Worm (Caenorhabditis elegans): ENCODE results near the gene polq-1.

polq-1 gene

DNA sequence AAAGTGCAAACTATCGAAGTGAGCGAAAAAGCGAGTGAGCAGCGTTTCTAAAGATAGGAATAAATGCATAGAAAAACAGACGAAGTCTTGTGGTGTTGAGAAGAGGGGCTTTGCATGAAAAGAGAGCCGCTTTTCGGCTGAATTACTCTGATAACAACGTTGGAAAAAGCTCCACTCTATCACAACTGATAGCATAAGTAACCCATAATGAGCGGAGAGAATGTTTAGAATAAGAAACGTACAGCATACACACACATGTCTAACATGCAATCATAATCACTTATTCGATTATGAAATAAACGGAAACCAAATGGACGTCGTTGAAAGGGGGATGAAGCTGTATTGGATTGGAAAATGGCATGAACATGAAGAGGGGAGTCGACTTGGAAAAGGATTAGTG lies 37.3 kb upstream of the polq-1 start (continued):
- TF ChIP-seq lir-3 (tag; optimal IDR thresholded peaks at IDR 0.05; ENCODE audit: poor library complexity) = no peak
- TF ChIP-seq lin-13 (GFP tag; optimal IDR thresholded peaks at IDR 0.05) = no peak
- TF ChIP-seq nhr-77 (tag; optimal IDR thresholded peaks at IDR 0.05) = no peak
- no peak for TF ChIP-seq swsn-7 (tag; optimal IDR thresholded peaks at IDR 0.05)
- TF ChIP-seq unc-62 (GFP tag; optimal IDR thresholded peaks at IDR 0.05) = no peak
- TF ChIP-seq dsc-1 (tag; optimal IDR thresholded peaks at IDR 0.05) = no peak
- TF ChIP-seq nhr-11 (tag; optimal IDR thresholded peaks at IDR 0.05) = no peak
- TF ChIP-seq nhr-85 (tag) = no peak
- TF ChIP-seq snu-23 (GFP tag; optimal IDR thresholded peaks at IDR 0.05) = no peak
- no peak for TF ChIP-seq lin-15B (tag; optimal IDR thresholded peaks at IDR 0.05)
- no peak for TF ChIP-seq ceh-63 (GFP tag; optimal IDR thresholded peaks at IDR 0.05)
- peak; percentile 13 for TF ChIP-seq ama-1 (optimal IDR thresholded peaks at IDR 0.05)
- no peak for TF ChIP-seq isw-1 (GFP tag; IDR thresholded peaks at IDR 0.05)
- TF ChIP-seq fkh-4 (tag; optimal IDR thresholded peaks at IDR 0.05; ENCODE audit: borderline replicate concordance) = no peak
- TF ChIP-seq alr-1 (tag; optimal IDR thresholded peaks at IDR 0.05; ENCODE audit: borderline replicate concordance) = no peak
- TF ChIP-seq nhr-12 (tag; optimal IDR thresholded peaks at IDR 0.05) = no peak
- no peak for TF ChIP-seq C16A3.4 (tag; optimal IDR thresholded peaks at IDR 0.05)
- peak; percentile 16 for TF ChIP-seq fkh-8 (tag; optimal IDR thresholded peaks at IDR 0.05)
- TF ChIP-seq ceh-88 (GFP tag; IDR thresholded peaks at IDR 0.05) = no peak
- TF ChIP-seq pax-3 (tag; optimal IDR thresholded peaks at IDR 0.05) = peak; percentile 20
- TF ChIP-seq grh-1 (GFP tag; IDR thresholded peaks at IDR 0.05) = no peak
- TF ChIP-seq nhr-84 (tag; optimal IDR thresholded peaks at IDR 0.05) = no peak

DNA sequence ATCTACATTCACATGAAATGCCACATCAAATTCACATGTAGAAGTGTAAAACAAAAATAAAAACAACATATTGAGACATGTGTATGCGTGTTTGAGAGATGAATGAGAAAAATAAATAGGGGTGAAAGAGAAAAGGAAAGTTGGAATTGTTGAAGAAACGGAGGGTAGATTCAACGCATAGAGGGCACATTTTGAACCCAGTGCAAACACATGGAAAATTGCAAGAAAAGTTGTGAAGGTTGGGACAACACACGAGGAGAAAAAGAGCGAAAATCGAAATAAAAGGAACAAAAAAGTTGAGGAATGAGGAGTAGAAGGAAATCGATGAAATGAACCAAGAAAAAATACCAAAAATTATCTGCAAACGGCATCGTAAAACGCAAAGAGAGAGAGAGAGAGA lies 36.6 kb upstream of the polq-1 start:
- peak; percentile 57 for TF ChIP-seq blmp-1 (tag; optimal IDR thresholded peaks at IDR 0.05)
- no peak for TF ChIP-seq nhr-12 (tag; optimal IDR thresholded peaks at IDR 0.05)
- TF ChIP-seq dsc-1 (tag; optimal IDR thresholded peaks at IDR 0.05) = peak; percentile 57
- peak; percentile 9 for TF ChIP-seq lin-14 (GFP tag; optimal IDR thresholded peaks at IDR 0.05)

DNA sequence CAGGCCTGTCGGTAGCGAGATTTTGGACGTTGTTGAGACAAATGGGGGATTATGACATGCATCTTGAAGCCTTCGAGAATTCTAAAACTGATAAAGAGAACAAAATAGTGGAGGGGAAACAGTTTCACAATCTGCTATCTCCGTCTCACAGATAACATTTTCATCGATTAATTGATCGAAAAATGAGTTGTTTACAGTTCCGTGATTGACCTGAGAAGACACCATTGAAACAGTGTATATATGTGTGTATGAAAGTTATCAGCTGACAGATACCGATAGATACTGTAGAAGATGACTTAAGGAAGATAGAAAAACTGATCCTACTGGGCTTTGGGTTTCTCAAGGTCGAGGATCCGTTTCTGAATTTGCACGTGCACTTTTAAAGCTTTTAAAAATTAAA lies 36.2 kb upstream of the polq-1 start:
- peak; percentile 72 for TF ChIP-seq nhr-85 (tag)
- peak; percentile 25 for TF ChIP-seq lin-14 (GFP tag; optimal IDR thresholded peaks at IDR 0.05)
- peak; percentile 24 for TF ChIP-seq hpl-2 (GFP tag; optimal IDR thresholded peaks at IDR 0.05)
- TF ChIP-seq ama-1 (optimal IDR thresholded peaks at IDR 0.05) = no peak
- TF ChIP-seq swsn-7 (tag; optimal IDR thresholded peaks at IDR 0.05) = no peak
- TF ChIP-seq blmp-1 (tag; optimal IDR thresholded peaks at IDR 0.05) = no peak
- TF ChIP-seq hlh-4 (tag; optimal IDR thresholded peaks at IDR 0.05) = no peak
- TF ChIP-seq mab-9 (GFP tag; IDR thresholded peaks at IDR 0.05) = no peak
- no peak for TF ChIP-seq skn-1 (tag; optimal IDR thresholded peaks at IDR 0.05)
- TF ChIP-seq fkh-8 (tag; optimal IDR thresholded peaks at IDR 0.05) = no peak
- no peak for TF ChIP-seq unc-86 (tag; optimal IDR thresholded peaks at IDR 0.05)
- no peak for TF ChIP-seq jun-1 (tag; optimal IDR thresholded peaks at IDR 0.05)
- TF ChIP-seq rnt-1 (tag; optimal IDR thresholded peaks at IDR 0.05) = no peak
- no peak for TF ChIP-seq efl-1 (optimal IDR thresholded peaks at IDR 0.05)
- no peak for TF ChIP-seq efl-1 (GFP tag; optimal IDR thresholded peaks at IDR 0.05 in 1 of 2)
- no peak for TF ChIP-seq C16A3.4 (tag; optimal IDR thresholded peaks at IDR 0.05)
- no peak for TF ChIP-seq unc-30 (tag; optimal IDR thresholded peaks at IDR 0.05)
- no peak for TF ChIP-seq fos-1 (tag; optimal IDR thresholded peaks at IDR 0.05)
- no peak for TF ChIP-seq lir-3 (tag; optimal IDR thresholded peaks at IDR 0.05; ENCODE audit: poor library complexity)
- TF ChIP-seq mef-2 (tag; optimal IDR thresholded peaks at IDR 0.05) = no peak
- TF ChIP-seq lin-15B (tag; optimal IDR thresholded peaks at IDR 0.05) = no peak
- TF ChIP-seq zag-1 (tag; optimal IDR thresholded peaks at IDR 0.05) = no peak
- peak; percentile 21 for TF ChIP-seq tbx-2 (tag; optimal IDR thresholded peaks at IDR 0.05)
- no peak for TF ChIP-seq isw-1 (GFP tag; IDR thresholded peaks at IDR 0.05)
- TF ChIP-seq snu-23 (GFP tag; optimal IDR thresholded peaks at IDR 0.05) = peak; percentile 9
- no peak for TF ChIP-seq aha-1 (tag; optimal IDR thresholded peaks at IDR 0.05)
- TF ChIP-seq egl-27 (tag; optimal IDR thresholded peaks at IDR 0.05) = no peak
- no peak for TF ChIP-seq egl-13 (tag; optimal IDR thresholded peaks at IDR 0.05)
- no peak for TF ChIP-seq ztf-4 (tag; optimal IDR thresholded peaks at IDR 0.05)
- peak; percentile 59 for TF ChIP-seq nhr-71 (tag; optimal IDR thresholded peaks at IDR 0.05)
- no peak for TF ChIP-seq zip-4 (GFP tag; optimal IDR thresholded peaks at IDR 0.05)
- TF ChIP-seq lin-13 (GFP tag; optimal IDR thresholded peaks at IDR 0.05) = no peak
- TF ChIP-seq mep-1 (tag; optimal IDR thresholded peaks at IDR 0.05) = peak; percentile 28
- no peak for TF ChIP-seq ceh-82 (tag; optimal IDR thresholded peaks at IDR 0.05)
- TF ChIP-seq nhr-77 (tag; optimal IDR thresholded peaks at IDR 0.05) = no peak
- TF ChIP-seq pax-3 (tag; optimal IDR thresholded peaks at IDR 0.05) = no peak
- TF ChIP-seq dsc-1 (tag; optimal IDR thresholded peaks at IDR 0.05) = no peak
- TF ChIP-seq tlp-1 (tag; optimal IDR thresholded peaks at IDR 0.05) = no peak
- no peak for TF ChIP-seq unc-62 (GFP tag; optimal IDR thresholded peaks at IDR 0.05)
- TF ChIP-seq sup-37 (GFP tag; optimal IDR thresholded peaks at IDR 0.05) = no peak
- TF ChIP-seq fkh-4 (tag; optimal IDR thresholded peaks at IDR 0.05; ENCODE audit: borderline replicate concordance) = no peak
